Worm (Caenorhabditis elegans) whole organism, young adult: ENCODE data around the gene Y57A10C.9.
"Not testable (repeated sequence)": the region's sequence is repeated elsewhere in the genome, so short reads cannot be mapped to it uniquely, and the experiment has no call there.

ENCODE experiments used
- B0035.1 ChIP-seq: sonication (generic microtip); optimal IDR thresholded peaks from 2 replicates; lab custom pipeline; 2016; ENCODE audit warnings: missing genetic modification characterization, mild to moderate bottlenecking, missing compliant biosample characterization, missing genotype, missing genetic modification reagents
- B0336.3 ChIP-seq: fragments of 200-800 bp; sonication (Bioruptor generic); IDR thresholded peaks from 2 replicates; pipeline ENCODE4 v1.3.6; 2022; ENCODE audit warnings: missing genetic modification characterization, missing compliant biosample characterization
- F10E7.11 ChIP-seq: sonication (generic microtip); optimal IDR thresholded peaks from 2 replicates; lab custom pipeline; 2017; ENCODE audit warnings: mild to moderate bottlenecking, missing genetic modification characterization, moderate library complexity, missing compliant biosample characterization
- Y53G8AR.9 ChIP-seq: fragments of 200-800 bp; sonication (Bioruptor generic); conservative IDR thresholded peaks from 2 replicates; pipeline ENCODE4 v1.3.6; 2022; ENCODE audit warnings: missing genetic modification reagents, missing genetic modification characterization, missing compliant biosample characterization
- Y56A3A.18 ChIP-seq: fragments of 200-800 bp; sonication (Bioruptor generic); IDR thresholded peaks from 2 replicates; pipeline ENCODE4 v1.3.6; 2022; ENCODE audit warnings: missing genetic modification reagents, missing genetic modification characterization, missing compliant biosample characterization
- Y79H2A.3 ChIP-seq: fragments of 200-800 bp; sonication (Bioruptor generic); conservative IDR thresholded peaks from 2 replicates; pipeline ENCODE4 v1.3.6; 2022; ENCODE audit warnings: missing genetic modification reagents, missing genetic modification characterization, missing compliant biosample characterization
- attf-3 ChIP-seq: fragments of 200-800 bp; sonication (Bioruptor generic); conservative IDR thresholded peaks from 2 replicates; pipeline ENCODE4 v1.3.6; 2022; ENCODE audit warnings: missing genetic modification reagents, missing genetic modification characterization, missing compliant biosample characterization
- attf-5 ChIP-seq: fragments of 200-800 bp; sonication (Bioruptor generic); optimal IDR thresholded peaks from 2 replicates; lab custom pipeline; 2018; ENCODE audit warnings: mild to moderate bottlenecking, missing genetic modification characterization, missing compliant biosample characterization
- bed-2 ChIP-seq: fragments of 200-800 bp; sonication (Bioruptor generic); IDR thresholded peaks from 2 replicates; pipeline ENCODE4 v1.3.6; 2022; ENCODE audit warnings: missing genetic modification reagents, missing genetic modification characterization, missing compliant biosample characterization
- ccch-3 ChIP-seq: fragments of 200-800 bp; sonication (Bioruptor generic); optimal IDR thresholded peaks from 2 replicates; lab custom pipeline; 2018; ENCODE audit warnings: mild to moderate bottlenecking, missing genetic modification characterization, missing compliant biosample characterization
- ceh-27 ChIP-seq: fragments of 200-800 bp; sonication (Bioruptor generic); optimal IDR thresholded peaks from 2 replicates; lab custom pipeline; 2018; ENCODE audit warnings: mild to moderate bottlenecking, missing genetic modification characterization, moderate library complexity, missing compliant biosample characterization
- ceh-40 ChIP-seq: fragments of 200-800 bp; sonication (Bioruptor generic); IDR thresholded peaks from 2 replicates; pipeline ENCODE4 v1.3.6; 2022; ENCODE audit warnings: missing genetic modification characterization, missing compliant biosample characterization
- chd-7 ChIP-seq: sonication (generic microtip); optimal IDR thresholded peaks from 2 replicates; lab custom pipeline; 2016; ENCODE audit warnings: mild to moderate bottlenecking, missing genetic modification characterization, moderate library complexity, missing compliant biosample characterization
- dpff-1 ChIP-seq: sonication (generic microtip); optimal IDR thresholded peaks from 2 replicates; lab custom pipeline; 2017; ENCODE audit warnings: mild to moderate bottlenecking, missing genetic modification characterization, missing compliant biosample characterization
- egrh-3 ChIP-seq: fragments of 200-800 bp; sonication (Bioruptor generic); IDR thresholded peaks from 2 replicates; pipeline ENCODE4 v1.3.6; 2022; ENCODE audit warnings: missing genetic modification reagents, missing genetic modification characterization, missing compliant biosample characterization
- ets-4 ChIP-seq: fragments of 200-800 bp; sonication (Bioruptor generic); optimal IDR thresholded peaks from 2 replicates; lab custom pipeline; 2018; ENCODE audit warnings: mild to moderate bottlenecking, missing genetic modification characterization, missing compliant biosample characterization
- hlh-12 ChIP-seq: sonication (generic microtip); optimal IDR thresholded peaks from 2 replicates; lab custom pipeline; 2016; ENCODE audit warnings: missing genetic modification characterization, missing compliant biosample characterization
- hmg-1.2 ChIP-seq: fragments of 200-800 bp; sonication (Bioruptor generic); IDR thresholded peaks from 2 replicates; pipeline ENCODE4 v1.3.6; 2022; ENCODE audit warnings: missing genetic modification reagents, missing genetic modification characterization, missing compliant biosample characterization
- let-607 ChIP-seq, 2 experiments: fragments of 200-800 bp in 1 of 2; sonication (Bioruptor generic) in 1 of 2; sonication (generic microtip) in 1 of 2; optimal IDR thresholded peaks; 2 replicates each; lab custom pipeline; 2016 to 2018; ENCODE audit warnings: mild to moderate bottlenecking in 2 of 2, missing compliant biosample characterization in 2 of 2, missing genetic modification characterization in 2 of 2, moderate library complexity in 2 of 2, missing genotype in 1 of 2
- lsl-1 ChIP-seq: fragments of 200-800 bp; sonication (Bioruptor generic); optimal IDR thresholded peaks from 2 replicates; lab custom pipeline; 2018; ENCODE audit warnings: mild to moderate bottlenecking, missing genetic modification characterization, moderate library complexity, missing compliant biosample characterization
- mxl-1 ChIP-seq: sonication (generic microtip); optimal IDR thresholded peaks from 2 replicates; lab custom pipeline; 2016; ENCODE audit warnings: missing genetic modification characterization, missing compliant biosample characterization
- nhr-90 ChIP-seq: sonication (generic microtip); optimal IDR thresholded peaks from 2 replicates; lab custom pipeline; 2016; ENCODE audit warnings: missing genotype, mild to moderate bottlenecking, missing genetic modification characterization, missing compliant biosample characterization
- pha-4 ChIP-seq: fragments of 150-350 bp; sonication (generic microtip); optimal IDR thresholded peaks from 2 replicates; lab custom pipeline; 2014; ENCODE audit warnings: missing biosample characterization, missing genetic modification reagents, missing genetic modification characterization
- zim-3 ChIP-seq: sonication (generic microtip); optimal IDR thresholded peaks from 2 replicates; lab custom pipeline; 2017; ENCODE audit warnings: mild to moderate bottlenecking, missing genetic modification characterization, moderate library complexity, missing compliant biosample characterization
- ztf-22 ChIP-seq: fragments of 200-800 bp; sonication (Bioruptor generic); optimal IDR thresholded peaks from 2 replicates; lab custom pipeline; 2018; ENCODE audit warnings: mild to moderate bottlenecking, missing genetic modification characterization, moderate library complexity, missing compliant biosample characterization
- ztf-25 ChIP-seq: fragments of 200-800 bp; sonication (Bioruptor generic); IDR thresholded peaks from 2 replicates; pipeline ENCODE4 v1.3.6; 2022; ENCODE audit warnings: missing genetic modification reagents, missing genetic modification characterization, missing compliant biosample characterization
- ztf-26 ChIP-seq: sonication (generic microtip); optimal IDR thresholded peaks from 2 replicates; lab custom pipeline; 2017; ENCODE audit warnings: missing genetic modification characterization, missing compliant biosample characterization
- ztf-28 ChIP-seq: fragments of 200-800 bp; sonication (Bioruptor generic); IDR thresholded peaks from 2 replicates; pipeline ENCODE4 v1.3.6; 2022; ENCODE audit warnings: missing genetic modification reagents, missing genetic modification characterization, missing compliant biosample characterization

Gene Y57A10C.9

DNA sequence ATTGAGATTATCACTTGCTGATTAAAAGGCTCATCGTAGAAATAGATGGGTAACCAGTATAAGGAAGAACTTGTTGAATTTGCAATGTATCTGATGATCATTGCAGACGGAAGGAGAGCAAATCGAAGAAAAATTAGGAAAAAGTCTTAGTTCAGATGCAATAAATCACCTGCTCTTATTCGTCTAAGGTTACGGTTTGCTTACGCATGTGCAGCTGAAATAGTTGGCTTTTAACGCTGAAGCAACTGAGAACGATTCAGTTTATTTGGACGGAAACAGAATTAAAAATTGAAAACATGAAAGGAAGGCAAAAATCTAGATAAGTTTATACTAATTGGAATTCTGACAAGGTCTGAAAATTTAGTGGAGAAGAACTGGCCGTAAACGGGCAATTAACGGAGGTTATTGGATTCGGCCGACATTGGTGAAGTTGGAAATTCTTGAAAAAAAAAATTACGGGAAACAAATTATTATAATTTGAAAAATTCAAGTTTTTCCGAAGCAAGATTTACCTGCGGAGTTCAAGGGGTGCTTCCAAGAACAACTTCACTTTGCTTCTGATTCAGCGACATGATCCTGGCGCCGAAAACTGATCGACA lies 14.5 kb upstream of the Y57A10C.9 start, which contains the start of the genes sre-35 and sre-33:
Gene sre-35 (minus strand): TSS at position 101 of the 599 bp plus-strand sequence.
Gene sre-33 (plus strand): TSS at position 549 of the 599 bp plus-strand sequence.
- TF ChIP-seq hmg-1.2 (GFP tag; lab: Robert Waterston, UW) = no peak
- TF ChIP-seq let-607 (tag; optimal IDR thresholded peaks at IDR 0.05; lab: Kevin White, UChicago) = no peak
- TF ChIP-seq, all 124 proteins: peak for 0

DNA sequence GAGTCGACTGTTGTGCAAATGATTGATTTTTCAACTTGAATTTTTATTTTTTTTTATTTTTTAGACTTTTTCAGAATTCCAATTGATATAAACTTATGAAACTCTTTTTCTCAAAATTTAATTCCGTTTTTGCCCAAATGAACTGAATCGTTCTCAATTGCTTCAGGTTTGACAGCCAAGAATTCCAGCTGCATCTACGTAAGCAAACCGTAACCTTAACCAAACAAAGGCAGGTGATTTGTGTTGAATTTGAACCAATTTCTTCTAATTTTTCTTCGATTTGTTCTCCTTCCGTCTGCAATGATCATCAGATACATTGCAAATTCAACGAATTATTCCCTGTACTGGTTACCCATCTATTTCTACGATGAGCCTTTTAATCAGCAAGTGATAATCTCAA lies 11.5 kb upstream of the Y57A10C.9 start, which contains the start of gene sre-34:
Gene sre-34 (plus strand): TSS at position 301 of the 400 bp plus-strand sequence.
- no peak for TF ChIP-seq zim-3 (tag; lab: Kevin White, UChicago)
- TF ChIP-seq attf-3 (GFP tag; lab: Robert Waterston, UW) = no peak
- no peak for TF ChIP-seq mxl-1 (tag; lab: Kevin White, UChicago)
- TF ChIP-seq egrh-3 = no peak
- TF ChIP-seq B0035.1 (tag; lab: Kevin White, UChicago) = no peak
- no peak for TF ChIP-seq dpff-1
- TF ChIP-seq attf-5 (GFP tag; lab: Kevin White, UChicago) = no peak

DNA sequence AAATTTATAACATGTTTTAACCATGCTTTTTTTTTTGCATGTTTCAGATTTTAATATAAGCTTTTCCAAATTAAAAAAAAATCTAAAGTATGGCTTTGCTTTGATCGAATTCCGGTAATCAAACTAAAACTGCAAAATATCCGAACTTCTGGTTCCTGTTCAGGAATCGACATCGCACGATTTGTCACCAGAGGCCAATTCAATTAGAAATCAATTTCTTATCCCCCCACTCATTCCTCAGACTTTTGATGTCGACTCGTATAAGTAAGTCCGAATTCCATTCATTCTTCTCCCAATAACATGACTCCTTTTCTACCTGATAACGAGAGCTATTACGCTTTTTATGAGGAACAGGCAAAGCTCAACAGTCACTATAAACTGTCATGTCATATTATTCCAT lies 9.9 kb upstream of the Y57A10C.9 start, which contains the start of gene srh-27:
Gene srh-27 (plus strand): TSS at position 301 of the 400 bp plus-strand sequence.
- TF ChIP-seq nhr-90 (no peak), lsl-1 (no peak), Y56A3A.18 (GFP tag; lab: Robert Waterston, UW) (no peak), ccch-3 (no peak)

- TF ChIP-seq Y53G8AR.9 = no peak
- TF ChIP-seq chd-7 (tag; lab: Kevin White, UChicago) = no peak
- 0 out of 2 replicates have a peak, but pooled peaks have one; percentile 15 for TF ChIP-seq ztf-28 (GFP tag; lab: Robert Waterston, UW)
Measured at ce11 chrII:12444679-12445376, 6.5 kb upstream of the Y57A10C.9 start, which contains the start of the genes W05H5.1 and pitr-6. W05H5.1 (minus strand) TSS chrII:12444779. pitr-6 (plus strand) TSS chrII:12445326.

- not testable (repeated sequence) for TF ChIP-seq pha-4; B0336.3; bed-2 (GFP tag; lab: Robert Waterston, UW)
Measured at ce11 chrII:12441164-12441563, 2.8 kb upstream of the Y57A10C.9 start, which contains the start of gene Y57A10C.10. Y57A10C.10 (minus strand) TSS chrII:12441264.

ce11 chrII:12436717-12437116 lies 1.6 kb downstream of the Y57A10C.9 start:
- TF ChIP-seq ztf-26 (tag; lab: Kevin White, UChicago) (no peak), ets-4 (GFP tag; lab: Kevin White, UChicago) (no peak), bed-2 (GFP tag; lab: Robert Waterston, UW) (no peak), ceh-40 (GFP tag; lab: Robert Waterston, UW) (no peak), egrh-3 (no peak), Y79H2A.3 (GFP tag; lab: Robert Waterston, UW) (no peak), ztf-22 (GFP tag; lab: Kevin White, UChicago) (no peak), ceh-27 (GFP tag; lab: Kevin White, UChicago) (no peak), F10E7.11 (tag; lab: Kevin White, UChicago) (no peak), ztf-25 (no peak), hlh-12 (tag; lab: Kevin White, UChicago) (no peak)
